Fruit fly (Drosophila melanogaster): ENCODE data around the gene trol.
A peak's percentile ranks its signal among the peaks of the same experiment; 100 is the strongest.

Gene trol

dm6 chrX:2545328-2545758 lies at the start of gene trol:
Gene trol (minus strand): TSS chrX:2545427.
- no peak for TF ChIP-seq CTCF (optimal IDR thresholded peaks at IDR 0.05)
- TF ChIP-seq CG8478 (optimal IDR thresholded peaks at IDR 0.05), result no peak

DNA sequence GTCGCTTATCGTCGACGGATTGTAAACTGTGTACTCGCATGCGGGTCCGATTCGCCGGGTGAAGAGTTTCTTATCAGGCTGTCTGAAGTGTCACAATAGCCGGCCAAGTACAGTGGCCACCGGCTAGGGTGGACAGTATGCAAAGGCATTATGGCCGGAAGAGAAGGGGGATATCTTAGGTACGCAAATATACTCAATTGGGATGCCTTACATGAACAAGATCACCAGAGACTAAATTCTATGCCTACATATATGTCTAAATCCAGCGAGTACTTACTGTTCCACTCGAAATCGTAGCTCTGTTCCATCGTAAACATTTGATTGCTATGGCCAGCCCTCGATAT lies 48.5 kb upstream of the trol start:
- TF ChIP-seq CG8478 (optimal IDR thresholded peaks at IDR 0.05) (no peak), CTCF (optimal IDR thresholded peaks at IDR 0.05) (no peak)

DNA sequence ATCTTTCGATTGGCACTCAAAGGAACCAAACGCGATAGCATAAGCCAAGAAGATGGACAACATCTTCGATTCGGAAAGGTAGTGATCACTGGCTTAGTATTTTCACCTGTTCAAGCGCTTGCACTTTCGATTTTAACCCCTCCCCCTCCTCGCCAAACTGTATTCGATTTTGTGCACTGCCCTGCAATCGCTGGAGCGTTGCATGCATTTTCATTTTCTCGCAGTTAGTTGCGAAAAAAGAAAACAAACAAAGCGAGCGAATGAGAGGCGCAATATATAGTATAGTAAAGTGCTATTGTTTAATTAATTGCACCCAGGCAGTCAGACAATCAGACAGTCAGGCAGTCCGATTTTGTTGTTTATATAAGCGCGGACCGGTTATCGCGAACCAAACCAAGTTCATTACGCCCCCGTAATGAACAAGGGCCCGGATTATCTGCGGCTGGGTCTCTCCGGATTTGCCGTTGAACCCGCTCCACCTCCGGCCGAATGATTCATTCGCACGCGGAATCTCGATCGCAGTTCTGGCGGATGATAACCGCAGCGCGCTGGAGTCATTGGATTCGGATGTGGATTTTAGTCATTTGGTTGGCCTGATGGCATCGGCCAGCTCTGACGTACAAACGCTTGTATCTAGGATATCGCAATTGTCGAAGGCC lies 48.0 kb upstream of the trol start:
- TF ChIP-seq CG8478 (optimal IDR thresholded peaks at IDR 0.05) (no peak), CTCF (optimal IDR thresholded peaks at IDR 0.05) (no peak)

DNA sequence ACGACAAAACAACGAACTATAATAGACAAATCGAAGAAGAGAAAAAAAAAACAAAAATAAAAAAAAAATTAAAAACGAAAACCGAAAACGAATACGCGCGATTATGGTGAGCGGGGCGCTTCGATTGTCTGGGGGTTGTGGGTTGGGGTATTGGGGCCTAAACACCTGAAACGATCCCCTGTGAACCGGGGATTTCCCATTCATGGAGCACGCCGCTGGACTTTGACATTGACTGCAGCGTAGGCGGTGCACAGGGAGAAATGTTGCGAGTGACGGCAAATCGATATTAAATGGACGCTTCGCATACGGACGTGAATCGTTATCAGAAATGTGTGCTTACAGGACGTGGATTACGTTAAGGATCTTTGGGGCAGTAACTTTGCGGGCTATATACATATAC lies 47.0 kb upstream of the trol start:
- TF ChIP-seq CTCF (optimal IDR thresholded peaks at IDR 0.05), result no peak
- TF ChIP-seq CG8478 (optimal IDR thresholded peaks at IDR 0.05), result no peak

DNA sequence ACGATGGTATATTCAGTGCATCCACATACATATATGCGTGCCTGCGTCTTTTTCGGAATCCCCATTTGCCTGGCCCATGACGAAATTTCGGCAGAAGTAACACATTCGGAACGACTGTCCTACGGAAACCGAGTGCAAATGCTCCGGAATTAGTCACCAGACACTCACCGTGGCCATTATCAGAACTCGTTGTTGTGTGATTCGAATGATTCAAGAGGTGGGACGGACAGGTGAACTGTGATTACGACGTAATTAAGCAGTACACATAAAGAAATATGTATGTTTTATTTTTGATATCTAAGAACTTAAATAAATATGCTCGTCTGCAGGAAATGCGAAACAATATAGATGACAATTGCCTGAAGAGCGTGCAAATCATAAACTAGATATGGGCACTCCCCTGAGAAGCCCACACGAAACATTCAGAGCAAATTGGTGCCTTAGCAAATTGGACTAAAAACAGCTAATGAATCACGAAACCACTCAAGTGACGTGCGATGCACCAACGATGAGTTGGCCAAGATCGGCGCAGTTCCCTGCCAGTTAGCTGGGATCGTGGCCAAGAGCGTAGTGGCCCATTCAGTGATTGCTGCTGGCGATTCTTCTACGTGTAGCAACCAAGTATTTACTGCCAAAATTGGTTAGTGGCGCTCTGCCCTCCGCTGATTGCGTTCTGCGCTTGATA lies 46.2 kb upstream of the trol start:
- TF ChIP-seq CTCF (optimal IDR thresholded peaks at IDR 0.05) (no peak), CG8478 (optimal IDR thresholded peaks at IDR 0.05) (no peak)

DNA sequence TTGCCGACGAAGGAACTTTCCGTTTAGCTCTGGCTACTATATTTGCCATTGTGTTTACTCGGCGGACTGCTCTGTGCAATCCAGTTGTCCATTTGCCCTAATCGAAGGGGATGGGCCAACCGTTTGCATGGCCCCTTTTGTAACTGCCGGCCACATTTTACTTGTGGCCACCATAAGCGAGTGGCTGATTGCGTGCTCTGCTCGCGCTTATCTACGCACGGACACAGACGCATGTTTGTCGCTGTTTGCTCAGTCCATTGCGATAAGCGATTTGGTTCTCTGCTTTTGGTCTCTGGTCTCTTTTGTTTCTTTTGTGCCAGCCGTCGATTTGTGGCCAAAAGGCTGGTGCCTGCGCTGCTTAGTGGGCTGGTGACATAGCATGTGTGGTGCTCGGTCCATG lies 45.4 kb upstream of the trol start:
- TF ChIP-seq CG8478 (optimal IDR thresholded peaks at IDR 0.05) (no peak), CTCF (optimal IDR thresholded peaks at IDR 0.05) (no peak)

DNA sequence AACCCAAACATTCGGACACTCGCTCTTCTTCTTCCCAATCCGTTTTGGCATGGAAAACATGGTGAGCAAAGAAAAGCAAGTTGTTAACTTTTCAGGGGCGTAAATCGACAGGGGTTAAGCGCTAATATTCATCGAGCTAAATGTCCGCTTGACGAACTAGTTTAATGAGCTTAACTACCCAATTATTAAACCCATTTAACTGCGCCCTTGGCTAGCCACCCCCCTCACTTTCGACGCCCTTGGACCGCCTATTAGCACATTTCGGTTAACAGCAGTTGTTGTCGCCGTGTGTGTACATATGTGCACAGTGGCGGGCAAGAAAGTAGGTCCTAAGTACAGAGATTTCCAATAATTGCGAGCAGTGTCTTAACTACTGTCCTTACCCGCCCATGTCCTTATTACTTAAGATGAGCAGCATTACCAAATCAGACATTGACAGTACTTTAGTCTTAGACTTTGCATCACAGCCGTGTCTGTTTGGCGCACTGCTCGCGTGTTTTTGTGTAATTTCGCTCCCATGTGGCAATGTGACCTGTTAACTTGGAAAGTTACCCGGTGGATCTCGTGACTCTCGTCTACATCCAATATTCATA lies 44.3 kb upstream of the trol start:
- no peak for TF ChIP-seq CG8478 (optimal IDR thresholded peaks at IDR 0.05)
- no peak for TF ChIP-seq CTCF (optimal IDR thresholded peaks at IDR 0.05)

DNA sequence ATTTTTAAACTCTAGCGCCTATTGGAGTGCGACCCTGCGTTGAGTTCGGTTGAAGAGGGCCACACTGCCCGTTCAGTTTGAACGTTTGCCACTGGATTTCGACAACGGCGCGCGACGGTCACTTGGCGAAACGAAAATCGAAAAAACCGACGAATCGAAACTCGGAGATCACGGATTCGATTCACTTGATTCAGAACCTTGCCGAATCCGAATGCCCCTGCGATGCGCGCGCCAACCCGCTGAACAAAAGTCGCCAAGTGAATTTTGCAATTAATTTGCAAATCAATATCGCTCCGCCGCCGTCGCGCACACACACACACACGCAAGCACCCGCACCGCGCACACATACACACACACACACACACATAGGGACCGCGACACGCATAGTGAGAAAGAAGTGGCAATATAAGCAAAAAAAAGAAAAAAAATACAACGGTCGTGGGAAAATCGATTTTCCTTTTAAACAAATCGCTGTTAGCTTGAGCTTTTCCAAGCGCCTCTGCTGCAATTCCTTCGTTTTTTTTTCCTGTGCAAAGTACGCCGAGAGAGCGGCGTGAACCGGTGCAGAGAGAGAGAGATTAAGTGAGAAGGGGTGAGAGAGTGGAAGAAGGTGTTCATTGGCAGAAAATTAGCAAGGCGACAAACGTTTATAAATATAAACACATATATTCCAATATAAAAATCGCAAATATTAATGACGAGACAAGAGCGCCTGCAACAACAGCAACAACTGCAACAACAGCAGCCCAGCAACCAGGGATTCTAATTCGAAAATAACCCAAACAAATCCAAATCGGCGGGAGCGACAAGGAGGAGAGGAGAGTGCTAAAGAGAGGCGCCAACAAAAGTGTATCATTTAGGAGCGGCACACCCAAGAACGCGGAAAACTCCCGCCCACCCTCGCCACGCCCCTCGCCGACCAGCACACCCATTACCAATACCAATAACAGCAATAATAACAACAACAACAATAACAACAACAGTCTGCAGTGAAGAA lies 43.5 kb upstream of the trol start, which contains the start of gene egh:
TSS of gene egh (plus strand) at position 89 of the 997 bp plus-strand sequence.
- TF ChIP-seq CTCF (optimal IDR thresholded peaks at IDR 0.05) (peak in 1 of 2 experiments; percentile 11), CG8478 (optimal IDR thresholded peaks at IDR 0.05) (no peak)

DNA sequence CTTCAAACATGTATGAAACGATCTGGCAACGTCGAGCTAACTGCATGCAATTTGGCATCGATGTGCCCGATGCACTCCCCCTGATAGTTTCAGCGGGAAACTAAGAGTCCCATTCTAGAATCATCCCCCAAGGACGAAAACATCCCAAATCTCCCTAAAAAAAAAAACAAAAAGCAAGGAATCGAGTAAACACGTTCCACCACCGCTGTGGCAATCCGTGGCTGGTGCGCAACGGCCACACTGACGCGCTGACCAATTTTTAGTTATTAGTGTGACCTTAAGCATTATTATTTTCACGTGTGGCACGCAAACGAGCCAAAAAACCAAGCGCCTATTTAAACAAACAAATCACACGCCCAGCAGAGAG lies 40.5 kb upstream of the trol start, which contains the start of gene wds:
TSS of gene wds (plus strand) at position 265 of the 367 bp plus-strand sequence.
- TF ChIP-seq CG8478 (optimal IDR thresholded peaks at IDR 0.05), result no peak
- peak in 1 of 2 experiments; percentile 19 for TF ChIP-seq CTCF (optimal IDR thresholded peaks at IDR 0.05)

- no peak for TF ChIP-seq CTCF (optimal IDR thresholded peaks at IDR 0.05)
- TF ChIP-seq CG8478 (optimal IDR thresholded peaks at IDR 0.05), result no peak
Observed at dm6 chrX:2585055-2585715, 40.0 kb upstream of the trol start, which contains the start of gene CG13760. Gene CG13760 (minus strand): TSS chrX:2585699.

DNA sequence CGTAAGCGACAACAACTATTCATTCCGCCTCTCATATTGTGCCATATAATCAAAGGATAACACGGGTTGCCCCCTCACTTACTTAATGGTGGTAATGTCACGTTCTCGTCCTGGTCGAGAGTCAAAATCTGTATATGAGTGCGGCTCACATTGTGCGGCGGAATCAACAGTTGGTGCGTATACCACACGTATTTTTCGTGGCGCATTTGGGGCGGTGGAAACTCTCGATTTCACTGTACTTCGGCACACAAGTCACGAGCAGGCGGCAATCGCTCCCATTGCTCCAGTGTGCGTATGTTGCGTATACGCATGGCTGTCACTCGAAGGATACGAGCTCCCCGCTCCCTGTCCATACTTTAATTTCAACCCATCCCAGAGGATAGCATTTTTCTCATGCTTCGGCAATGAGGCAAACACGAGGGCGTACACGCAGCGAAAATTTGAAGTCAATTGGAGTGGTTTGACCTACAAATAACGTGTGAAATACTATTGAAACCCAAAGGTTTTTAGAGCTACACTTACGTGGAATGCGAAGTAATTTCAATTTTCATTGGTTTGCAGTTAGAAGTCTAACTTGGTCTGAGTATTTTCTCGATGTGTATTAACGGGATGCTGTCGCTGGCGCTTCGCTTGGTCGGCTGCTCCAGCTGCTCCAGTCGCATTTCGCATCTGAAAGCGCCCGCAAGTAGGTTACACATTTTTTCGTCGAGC lies 36.7 kb upstream of the trol start:
- no peak for TF ChIP-seq CG8478 (optimal IDR thresholded peaks at IDR 0.05)
- TF ChIP-seq CTCF (optimal IDR thresholded peaks at IDR 0.05), result no peak

- TF ChIP-seq CG8478 (optimal IDR thresholded peaks at IDR 0.05) (no peak), CTCF (optimal IDR thresholded peaks at IDR 0.05) (no peak)
Observed at dm6 chrX:2580319-2581008, 35.2 kb upstream of the trol start, which contains the start of the genes Vha36-3 and AANATL7. Gene Vha36-3 (minus strand): TSS chrX:2580560. Gene AANATL7 (plus strand): TSS chrX:2580958.

DNA sequence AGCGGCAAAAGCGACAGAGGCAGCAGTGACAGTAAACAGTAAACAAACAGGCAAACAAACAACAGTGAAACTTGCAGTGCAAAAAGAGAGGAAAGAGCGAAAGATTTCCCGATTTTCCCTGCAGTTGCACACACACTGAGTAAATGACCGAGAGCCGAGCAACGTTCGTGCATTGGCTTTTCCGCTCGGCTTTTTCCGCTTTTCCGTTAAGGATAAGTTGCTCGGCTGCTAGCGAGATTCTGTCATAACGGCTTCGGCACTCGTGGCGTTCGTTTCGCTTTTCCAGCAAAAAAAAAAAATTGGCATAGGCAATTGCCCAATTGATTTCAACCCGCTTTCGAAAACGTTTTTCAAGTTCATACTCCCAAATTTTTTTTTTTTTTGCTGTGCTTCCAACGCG lies 8.6 kb upstream of the trol start:
- no peak for TF ChIP-seq CG8478 (optimal IDR thresholded peaks at IDR 0.05)
- TF ChIP-seq CTCF (optimal IDR thresholded peaks at IDR 0.05), result no peak
